Fruit fly (Drosophila melanogaster): Measurements from ENCODE around the gene mdy.

Gene mdy

dm6 chr2L:16818335-16818973, 2.0 kb downstream of the mdy start (continued):
- TF ChIP-seq CG6813 (GFP tag; optimal IDR thresholded peaks at IDR 0.05), result peak; percentile 48
- peak; percentile 52 for TF ChIP-seq CG15601 (tag; optimal IDR thresholded peaks at IDR 0.05)
- peak; percentile 88 for TF ChIP-seq CG11696 (GFP tag; IDR thresholded peaks at IDR 0.05)
- TF ChIP-seq chinmo (GFP tag; IDR thresholded peaks at IDR 0.05; ENCODE audit: partially characterized antibody), result no peak
- TF ChIP-seq ab (GFP tag; optimal IDR thresholded peaks at IDR 0.05), result no peak
- TF ChIP-seq Jarid2 (GFP tag; optimal IDR thresholded peaks at IDR 0.05), result peak; percentile 20
- peak; percentile 42 for TF ChIP-seq run (tag; optimal IDR thresholded peaks at IDR 0.05)
- TF ChIP-seq gsb-n (tag; optimal IDR thresholded peaks at IDR 0.05), result peak; percentile 36
- TF ChIP-seq Pdp1 (GFP tag; optimal IDR thresholded peaks at IDR 0.05), result peak in 1 of 2 experiments; percentile 67
- peak; percentile 45 for TF ChIP-seq CG2678 (tag; optimal IDR thresholded peaks at IDR 0.05)
- TF ChIP-seq CG1233 (GFP tag; optimal IDR thresholded peaks at IDR 0.05), result peak; percentile 33
- TF ChIP-seq CG4730 (GFP tag; IDR thresholded peaks at IDR 0.05), result no peak
- peak; percentile 86 for TF ChIP-seq gcm (GFP tag; optimal IDR thresholded peaks at IDR 0.05)
- no peak for TF ChIP-seq CG4328 (GFP tag; optimal IDR thresholded peaks at IDR 0.05)
- peak in 1 of 2 experiments; percentile 12 for TF ChIP-seq dpn (GFP tag; optimal IDR thresholded peaks at IDR 0.05)
- TF ChIP-seq row (GFP tag; IDR thresholded peaks at IDR 0.05), result peak; percentile 42; the same call in 1 of the 3 replicates
- peak; percentile 64 for TF ChIP-seq gem (tag; optimal IDR thresholded peaks at IDR 0.05)
- TF ChIP-seq H15 (GFP tag; IDR thresholded peaks at IDR 0.05), result peak; percentile 21; the same call in 1 of the 3 replicates
- TF ChIP-seq CG14441 (GFP tag; IDR thresholded peaks at IDR 0.05), result no peak
- peak; percentile 12 for TF ChIP-seq Xbp1 (GFP tag; optimal IDR thresholded peaks at IDR 0.05)
- TF ChIP-seq CG12071 (GFP tag; optimal IDR thresholded peaks at IDR 0.05), result no peak
- no peak for TF ChIP-seq gcm2 (GFP tag; optimal IDR thresholded peaks at IDR 0.05)
- 0 out of 2 replicates have a peak, but pooled peaks have one; percentile 42 for TF ChIP-seq vvl (GFP tag; IDR thresholded peaks at IDR 0.05)
- no peak for TF ChIP-seq Lpt (GFP tag; optimal IDR thresholded peaks at IDR 0.05)
- peak; percentile 37 for TF ChIP-seq nmo (GFP tag; optimal IDR thresholded peaks at IDR 0.05)
- TF ChIP-seq Elba2 (GFP tag; optimal IDR thresholded peaks at IDR 0.05), result no peak
- no peak for TF ChIP-seq gfzf (GFP tag; optimal IDR thresholded peaks at IDR 0.05)
- TF ChIP-seq CG10979 (tag; optimal IDR thresholded peaks at IDR 0.05), result peak; percentile 62
- TF ChIP-seq CG9932 (GFP tag; IDR thresholded peaks at IDR 0.05), result no peak
- TF ChIP-seq ssp (GFP tag; IDR thresholded peaks at IDR 0.05), result no peak
- TF ChIP-seq CG12391 (tag; optimal IDR thresholded peaks at IDR 0.05), result peak; percentile 32
- TF ChIP-seq tin (GFP tag; optimal IDR thresholded peaks at IDR 0.05), result peak; percentile 8
- TF ChIP-seq nom (GFP tag; optimal IDR thresholded peaks at IDR 0.05), result peak; percentile 42
- TF ChIP-seq fd96Cb (tag; optimal IDR thresholded peaks at IDR 0.05), result peak; percentile 37
- TF ChIP-seq NfI (GFP tag; optimal IDR thresholded peaks at IDR 0.05), result peak; percentile 21
- TF ChIP-seq CG17359 (tag; optimal IDR thresholded peaks at IDR 0.05), result peak; percentile 30
- TF ChIP-seq ci (GFP tag; IDR thresholded peaks at IDR 0.05), result no peak
- no peak for TF ChIP-seq B-H1 (GFP tag; IDR thresholded peaks at IDR 0.05)
- TF ChIP-seq CG16863 (GFP tag; optimal IDR thresholded peaks at IDR 0.05), result no peak
- peak; percentile 42 for TF ChIP-seq Oli (tag; optimal IDR thresholded peaks at IDR 0.05)
- peak; percentile 43 for TF ChIP-seq dmrt11E (tag; optimal IDR thresholded peaks at IDR 0.05)
- TF ChIP-seq CG9817 (tag; optimal IDR thresholded peaks at IDR 0.05), result no peak
- TF ChIP-seq twi (tag; optimal IDR thresholded peaks at IDR 0.05), result no peak
- TF ChIP-seq CG11456 (GFP tag; IDR thresholded peaks at IDR 0.05), result no peak
- no peak for TF ChIP-seq pho (GFP tag; optimal IDR thresholded peaks at IDR 0.05)
- peak in 1 of 2 experiments; percentile 14 for TF ChIP-seq Hr51 (GFP tag; optimal IDR thresholded peaks at IDR 0.05)
- peak in 1 of 2 experiments; percentile 17 for TF ChIP-seq Eip74EF (GFP tag; optimal IDR thresholded peaks at IDR 0.05)
- TF ChIP-seq Sox100B (GFP tag; optimal IDR thresholded peaks at IDR 0.05), result peak; percentile 32
